Worm (Caenorhabditis elegans): ENCODE results near the gene tag-30.

- TF ChIP-seq tra-1 (GFP tag; IDR thresholded peaks at IDR 0.05) (no peak), fkh-10 (GFP tag; optimal IDR thresholded peaks at IDR 0.05) (no peak), lin-15B (tag; optimal IDR thresholded peaks at IDR 0.05) (no peak)
Observed at ce11 chrIV:11901215-11901614, 46.3 kb upstream of the tag-30 start.
